Fruit fly (Drosophila melanogaster): ENCODE results near the gene CG9175.
A peak's percentile ranks its signal among the peaks of the same experiment; 100 is the strongest.

The CG9175 gene

DNA sequence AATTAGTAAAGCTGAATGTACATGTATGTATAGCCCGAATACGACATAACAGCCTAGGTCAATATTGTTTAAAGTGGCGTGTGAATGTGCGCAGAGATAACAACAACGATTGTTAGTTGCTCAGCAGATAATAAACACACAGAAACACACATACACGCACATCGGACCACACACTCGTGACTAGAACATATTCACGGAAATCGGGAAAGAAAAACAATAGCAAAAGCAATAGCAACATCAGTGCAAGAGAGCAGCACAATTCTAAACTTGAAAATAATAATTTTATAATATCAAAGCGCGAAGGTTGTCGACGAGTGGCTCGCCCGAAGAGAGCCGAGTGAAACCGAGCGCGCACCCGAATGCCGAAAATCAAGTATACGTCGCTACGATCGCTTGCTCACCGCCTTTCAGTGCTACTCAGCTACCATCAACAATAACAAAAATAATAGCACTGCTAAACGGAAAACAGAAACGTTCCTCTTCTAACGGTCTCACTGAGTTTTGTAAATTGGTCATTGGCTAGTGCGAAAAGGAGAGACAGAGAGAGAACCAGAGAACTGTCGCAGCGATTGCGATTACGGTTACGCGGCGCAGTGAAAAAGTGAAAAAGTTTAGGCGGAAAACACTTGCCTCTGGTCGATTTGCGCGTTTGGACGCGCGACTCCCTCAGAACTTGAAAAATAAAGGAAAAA lies 15.7 kb downstream of the CG9175 start (continued):
- TF ChIP-seq CG2116 (GFP tag; optimal IDR thresholded peaks at IDR 0.05): peak; percentile 18
- TF ChIP-seq CHES-1-like (GFP tag; optimal IDR thresholded peaks at IDR 0.05): peak; percentile 0
- no peak for TF ChIP-seq CG7987 (GFP tag; optimal IDR thresholded peaks at IDR 0.05)
- TF ChIP-seq HmgZ (tag; optimal IDR thresholded peaks at IDR 0.05): peak; percentile 41
- peak; percentile 11; the same call in 1 of the 2 replicates for TF ChIP-seq CG14014 (GFP tag; IDR thresholded peaks at IDR 0.05)
- TF ChIP-seq Fer1 (GFP tag; optimal IDR thresholded peaks at IDR 0.05): peak; percentile 57
- no peak for TF ChIP-seq CG4617 (GFP tag; optimal IDR thresholded peaks at IDR 0.05; ENCODE audit: borderline replicate concordance)
- TF ChIP-seq CG1603 (tag; optimal IDR thresholded peaks at IDR 0.05): peak; percentile 19
- no peak for TF ChIP-seq dmrt11E (tag; optimal IDR thresholded peaks at IDR 0.05)
- TF ChIP-seq CG14860 (GFP tag; IDR thresholded peaks at IDR 0.05; ENCODE audit: partially characterized antibody): no peak
- TF ChIP-seq YL-1 (GFP tag; optimal IDR thresholded peaks at IDR 0.05): no peak
- no peak for TF ChIP-seq Opbp (GFP tag; IDR thresholded peaks at IDR 0.05; ENCODE audit: partially characterized antibody)
- TF ChIP-seq cg (GFP tag; optimal IDR thresholded peaks at IDR 0.05): peak; percentile 60
- TF ChIP-seq CG12219 (GFP tag; optimal IDR thresholded peaks at IDR 0.05): peak; percentile 9
- no peak for TF ChIP-seq CG11093 (GFP tag; IDR thresholded peaks at IDR 0.05)
- TF ChIP-seq CG2120 (GFP tag; optimal IDR thresholded peaks at IDR 0.05): peak; percentile 4
- TF ChIP-seq Nf-YB (GFP tag; optimal IDR thresholded peaks at IDR 0.05): peak; percentile 18
- TF ChIP-seq eve (GFP tag; optimal IDR thresholded peaks at IDR 0.05): peak in 1 of 2 experiments; percentile 88
- TF ChIP-seq CG12659 (GFP tag; optimal IDR thresholded peaks at IDR 0.05): peak; percentile 22
- TF ChIP-seq gem (tag; optimal IDR thresholded peaks at IDR 0.05): peak; percentile 19
- TF ChIP-seq Nf-YC (tag; optimal IDR thresholded peaks at IDR 0.05): peak; percentile 57
- TF ChIP-seq nerfin-2 (GFP tag; IDR thresholded peaks at IDR 0.05; ENCODE audit: partially characterized antibody): no peak
- peak; percentile 4 for TF ChIP-seq CG2678 (tag; optimal IDR thresholded peaks at IDR 0.05)
- peak; percentile 25 for TF ChIP-seq CG18599 (GFP tag; optimal IDR thresholded peaks at IDR 0.05)
- TF ChIP-seq Meics (GFP tag; optimal IDR thresholded peaks at IDR 0.05): peak; percentile 46
- no peak for TF ChIP-seq bsh (GFP tag; optimal IDR thresholded peaks at IDR 0.05)
- TF ChIP-seq Pdp1 (GFP tag; optimal IDR thresholded peaks at IDR 0.05): peak in 1 of 2 experiments; percentile 70
- peak; percentile 31; the same call in 1 of the 3 replicates for TF ChIP-seq ci (GFP tag; IDR thresholded peaks at IDR 0.05)
- peak; percentile 55 for TF ChIP-seq caup (GFP tag; optimal IDR thresholded peaks at IDR 0.05; ENCODE audit: severe bottlenecking)
- no peak for TF ChIP-seq hkb (optimal IDR thresholded peaks at IDR 0.05)
- 0 out of 2 replicates have a peak, but pooled peaks have one; percentile 16 for TF ChIP-seq hkb (GFP tag; IDR thresholded peaks at IDR 0.05)
- peak; percentile 15 for TF ChIP-seq unpg (GFP tag; optimal IDR thresholded peaks at IDR 0.05)
- peak; percentile 54 for TF ChIP-seq CG17568 (GFP tag; optimal IDR thresholded peaks at IDR 0.05)
- TF ChIP-seq CG33557 (GFP tag; optimal IDR thresholded peaks at IDR 0.05): peak; percentile 36
- no peak for TF ChIP-seq HLH3B (GFP tag; IDR thresholded peaks at IDR 0.05)
- peak; percentile 52 for TF ChIP-seq CG4328 (GFP tag; optimal IDR thresholded peaks at IDR 0.05)
- TF ChIP-seq Antp (GFP tag; optimal IDR thresholded peaks at IDR 0.05): no peak
- no peak for TF ChIP-seq Side (GFP tag; optimal IDR thresholded peaks at IDR 0.05)
- TF ChIP-seq CG2199 (GFP tag; IDR thresholded peaks at IDR 0.05): 0 out of 3 replicates have a peak, but pooled peaks have one; percentile 24
- TF ChIP-seq ac (GFP tag; optimal IDR thresholded peaks at IDR 0.05): no peak
- TF ChIP-seq sug (tag; optimal IDR thresholded peaks at IDR 0.05): peak; percentile 88
- TF ChIP-seq Hey (tag; optimal IDR thresholded peaks at IDR 0.05): peak; percentile 73
- peak; percentile 75 for TF ChIP-seq CrebB (tag; optimal IDR thresholded peaks at IDR 0.05)
- no peak for TF ChIP-seq E2f1 (GFP tag; IDR thresholded peaks at IDR 0.05)
- TF ChIP-seq HHEX (GFP tag; optimal IDR thresholded peaks at IDR 0.05): peak; percentile 45
- peak; percentile 88 for TF ChIP-seq exex (tag; optimal IDR thresholded peaks at IDR 0.05)
- TF ChIP-seq CG10431 (GFP tag; optimal IDR thresholded peaks at IDR 0.05): no peak
